Worm (Caenorhabditis elegans): ENCODE results near the gene R04B5.7.
A peak's percentile ranks its signal among the peaks of the same experiment; 100 is the strongest.

R04B5.7 gene

ce11 chrV:10101916-10102315 is 11.6 kb upstream of the R04B5.7 start, which contains the start of gene C08B6.14:
Gene C08B6.14, minus strand, starts transcription at chrV:10102016.
- TF ChIP-seq ctbp-1 (GFP tag; IDR thresholded peaks at IDR 0.05) (no peak), unc-130 (GFP tag; optimal IDR thresholded peaks at IDR 0.05) (no peak), lin-39 (tag; optimal IDR thresholded peaks at IDR 0.05) (no peak), nhr-42 (GFP tag; IDR thresholded peaks at IDR 0.05) (no peak), F26F4.8 (GFP tag; conservative IDR thresholded peaks at IDR 0.05) (0 out of 2 replicates have a peak, but pooled peaks have one; percentile 24), rbr-2 (tag; optimal IDR thresholded peaks at IDR 0.05) (no peak)

- peak in 1 of 2 experiments; percentile 21 for TF ChIP-seq daf-16 (GFP tag; optimal IDR thresholded peaks at IDR 0.05)
- TF ChIP-seq daf-16 (tag; optimal IDR thresholded peaks at IDR 0.05), result peak; percentile 58
- TF ChIP-seq egl-43 (GFP tag; IDR thresholded peaks at IDR 0.05), result no peak
- peak in 1 of 2 experiments; percentile 14 for TF ChIP-seq unc-62 (GFP tag; optimal IDR thresholded peaks at IDR 0.05 in 1 of 2)
- TF ChIP-seq unc-62 (tag; optimal IDR thresholded peaks at IDR 0.05), result no peak
- TF ChIP-seq dmd-8 (GFP tag; IDR thresholded peaks at IDR 0.05), result no peak
- 0 out of 2 replicates have a peak, but pooled peaks have one; percentile 21 for TF ChIP-seq php-3 (GFP tag; IDR thresholded peaks at IDR 0.05)
- peak; percentile 48 for TF ChIP-seq nhr-48 (tag; optimal IDR thresholded peaks at IDR 0.05)
- TF ChIP-seq hlh-11 (tag; optimal IDR thresholded peaks at IDR 0.05), result peak; percentile 51
- peak; percentile 82 for TF ChIP-seq dmd-6 (GFP tag; IDR thresholded peaks at IDR 0.05)
- peak; percentile 78 for TF ChIP-seq nhr-28 (tag; optimal IDR thresholded peaks at IDR 0.05)
- peak; percentile 56 for TF ChIP-seq dve-1 (tag; optimal IDR thresholded peaks at IDR 0.05; ENCODE audit: insufficient read depth)
- TF ChIP-seq snpc-4 (tag; optimal IDR thresholded peaks at IDR 0.05), result no peak
Measured at ce11 chrV:10098429-10098828, 8.1 kb upstream of the R04B5.7 start, which contains the start of gene ugt-47. Gene ugt-47, minus strand, starts transcription at chrV:10098597.

ce11 chrV:10096932-10097331 is 6.6 kb upstream of the R04B5.7 start:
- TF ChIP-seq nhr-28 (tag; optimal IDR thresholded peaks at IDR 0.05) (peak; percentile 80), nhr-25 (tag; optimal IDR thresholded peaks at IDR 0.05; ENCODE audit: borderline replicate concordance, insufficient read depth) (no peak), zip-11 (GFP tag; IDR thresholded peaks at IDR 0.05) (no peak), hlh-11 (tag; optimal IDR thresholded peaks at IDR 0.05) (peak; percentile 13), Y75B8A.6 (GFP tag; IDR thresholded peaks at IDR 0.05) (no peak), dmd-6 (GFP tag; IDR thresholded peaks at IDR 0.05) (peak; percentile 66), lin-13 (GFP tag; optimal IDR thresholded peaks at IDR 0.05) (no peak), aha-1 (tag) (no peak), hif-1 (tag; optimal IDR thresholded peaks at IDR 0.05) (no peak), zfp-2 (tag; optimal IDR thresholded peaks at IDR 0.05) (no peak), ceh-62 (tag; optimal IDR thresholded peaks at IDR 0.05) (no peak), pqm-1 (tag; optimal IDR thresholded peaks at IDR 0.05) (peak; percentile 86), egl-43 (GFP tag; IDR thresholded peaks at IDR 0.05) (no peak), dve-1 (tag; optimal IDR thresholded peaks at IDR 0.05; ENCODE audit: insufficient read depth) (peak; percentile 52), daf-16 (GFP tag; optimal IDR thresholded peaks at IDR 0.05) (no peak), daf-16 (tag; optimal IDR thresholded peaks at IDR 0.05) (peak; percentile 40), nhr-77 (tag; optimal IDR thresholded peaks at IDR 0.05) (peak; percentile 50), lin-29 (GFP tag; IDR thresholded peaks at IDR 0.05) (no peak), tra-1 (GFP tag; IDR thresholded peaks at IDR 0.05) (no peak), daf-19 (GFP tag; conservative IDR thresholded peaks at IDR 0.05) (no peak), zfp-3 (GFP tag; conservative IDR thresholded peaks at IDR 0.05) (no peak)

- TF ChIP-seq T26A8.4 (GFP tag; IDR thresholded peaks at IDR 0.05) (no peak), hif-1 (tag; optimal IDR thresholded peaks at IDR 0.05) (no peak), ztf-11 (tag; optimal IDR thresholded peaks at IDR 0.05) (no peak), lir-3 (tag; optimal IDR thresholded peaks at IDR 0.05) (no peak), unc-39 (tag; optimal IDR thresholded peaks at IDR 0.05) (no peak), unc-130 (GFP tag; optimal IDR thresholded peaks at IDR 0.05) (no peak), hlh-11 (tag; optimal IDR thresholded peaks at IDR 0.05) (no peak)
Measured at ce11 chrV:10094374-10094773, 4.0 kb upstream of the R04B5.7 start, which contains the start of gene srd-49. Gene srd-49, plus strand, starts transcription at chrV:10094674.

Data from whole organism, L4 larva.